Fruit fly (Drosophila melanogaster) S2 (cell line): ENCODE data around the gene par-6.

Experiments
- CG8478 ChIP-seq: fragments of >200 bp; optimal IDR thresholded peaks from 2 replicates; lab custom pipeline; 2018
- CTCF ChIP-seq, 2 experiments: fragments of >200 bp; optimal IDR thresholded peaks; 2 replicates each; lab custom pipeline; 2018

The par-6 gene

dm6 chrX:17712466-17712865 is 9.3 kb downstream of the par-6 start:
- TF ChIP-seq CG8478 (lab: Kevin White, UChicago) (no peak), CTCF (optimal IDR thresholded peaks at IDR 0.05; lab: Kevin White, UChicago) (no peak)

- TF ChIP-seq CTCF (optimal IDR thresholded peaks at IDR 0.05; lab: Kevin White, UChicago) (no peak), CG8478 (lab: Kevin White, UChicago) (no peak)
These were observed 10.0 kb downstream of the par-6 start for dm6 chrX:17712995-17713739.

dm6 chrX:17713740-17714135 is 10.6 kb downstream of the par-6 start:
- TF ChIP-seq CTCF (optimal IDR thresholded peaks at IDR 0.05; lab: Kevin White, UChicago) (no peak), CG8478 (lab: Kevin White, UChicago) (no peak)

- TF ChIP-seq CG8478 (lab: Kevin White, UChicago): no peak
- no peak for TF ChIP-seq CTCF (optimal IDR thresholded peaks at IDR 0.05; lab: Kevin White, UChicago)
These were observed 11.8 kb downstream of the par-6 start for dm6 chrX:17714976-17715375.

- TF ChIP-seq CTCF (optimal IDR thresholded peaks at IDR 0.05; lab: Kevin White, UChicago) (no peak), CG8478 (lab: Kevin White, UChicago) (no peak)
These were observed 13.8 kb downstream of the par-6 start for dm6 chrX:17716814-17717565.

- TF ChIP-seq CG8478 (lab: Kevin White, UChicago): no peak
- no peak for TF ChIP-seq CTCF (optimal IDR thresholded peaks at IDR 0.05; lab: Kevin White, UChicago)
These were observed 15.3 kb downstream of the par-6 start for dm6 chrX:17718423-17718822.

- TF ChIP-seq CTCF (optimal IDR thresholded peaks at IDR 0.05; lab: Kevin White, UChicago) (no peak), CG8478 (lab: Kevin White, UChicago) (no peak)
These were observed 16.0 kb downstream of the par-6 start for dm6 chrX:17718927-17719691.

- TF ChIP-seq CTCF (optimal IDR thresholded peaks at IDR 0.05; lab: Kevin White, UChicago) (peak; percentile 92), CG8478 (lab: Kevin White, UChicago) (no peak)
These were observed 17.3 kb downstream of the par-6 start for dm6 chrX:17720261-17721052.

dm6 chrX:17722912-17723311 is 19.8 kb downstream of the par-6 start:
- no peak for TF ChIP-seq CG8478 (lab: Kevin White, UChicago)
- TF ChIP-seq CTCF (optimal IDR thresholded peaks at IDR 0.05; lab: Kevin White, UChicago): no peak

- TF ChIP-seq CTCF (optimal IDR thresholded peaks at IDR 0.05; lab: Kevin White, UChicago): no peak
- TF ChIP-seq CG8478 (lab: Kevin White, UChicago): no peak
These were observed 21.2 kb downstream of the par-6 start for dm6 chrX:17724288-17724914.

dm6 chrX:17725937-17726489 is 22.9 kb downstream of the par-6 start:
- no peak for TF ChIP-seq CTCF (optimal IDR thresholded peaks at IDR 0.05; lab: Kevin White, UChicago)
- TF ChIP-seq CG8478 (lab: Kevin White, UChicago): no peak

dm6 chrX:17726551-17727180 is 23.5 kb downstream of the par-6 start:
- TF ChIP-seq CG8478 (lab: Kevin White, UChicago) (no peak), CTCF (optimal IDR thresholded peaks at IDR 0.05; lab: Kevin White, UChicago) (no peak)

- TF ChIP-seq CG8478 (lab: Kevin White, UChicago) (no peak), CTCF (optimal IDR thresholded peaks at IDR 0.05; lab: Kevin White, UChicago) (no peak)
These were observed 25.2 kb downstream of the par-6 start for dm6 chrX:17728338-17728737.
